Worm (Caenorhabditis elegans) whole organism, L3 larva: ENCODE measurements around the gene set-20.

ENCODE experiments used
- nhr-11 ChIP-seq: fragments of 150-350 bp; optimal IDR thresholded peaks from 2 replicates; lab custom pipeline; 2014; ENCODE audit warnings: missing biosample characterization, missing genetic modification characterization
- nhr-77 ChIP-seq: fragments of 150-350 bp; optimal IDR thresholded peaks from 2 replicates; lab custom pipeline; 2014; ENCODE audit warnings: missing biosample characterization, missing genetic modification characterization
- unc-62 ChIP-seq: fragments of 150-350 bp; sonication (generic microtip); optimal IDR thresholded peaks from 4 replicates; lab custom pipeline; 2014; ENCODE audit warnings: missing biosample characterization, missing genetic modification reagents, missing genetic modification characterization

ce11 chrX:5672615-5673014, 13.3 kb downstream of the set-20 start:
- no peak for TF ChIP-seq nhr-77 (tag; lab: Kevin White, UChicago)
- TF ChIP-seq nhr-11 (tag; lab: Kevin White, UChicago) = no peak
- no peak for TF ChIP-seq unc-62 (GFP tag; lab: Kevin White, UChicago)
